Fruit fly (Drosophila melanogaster): ENCODE data around the gene CG31370.

The CG31370 gene

DNA sequence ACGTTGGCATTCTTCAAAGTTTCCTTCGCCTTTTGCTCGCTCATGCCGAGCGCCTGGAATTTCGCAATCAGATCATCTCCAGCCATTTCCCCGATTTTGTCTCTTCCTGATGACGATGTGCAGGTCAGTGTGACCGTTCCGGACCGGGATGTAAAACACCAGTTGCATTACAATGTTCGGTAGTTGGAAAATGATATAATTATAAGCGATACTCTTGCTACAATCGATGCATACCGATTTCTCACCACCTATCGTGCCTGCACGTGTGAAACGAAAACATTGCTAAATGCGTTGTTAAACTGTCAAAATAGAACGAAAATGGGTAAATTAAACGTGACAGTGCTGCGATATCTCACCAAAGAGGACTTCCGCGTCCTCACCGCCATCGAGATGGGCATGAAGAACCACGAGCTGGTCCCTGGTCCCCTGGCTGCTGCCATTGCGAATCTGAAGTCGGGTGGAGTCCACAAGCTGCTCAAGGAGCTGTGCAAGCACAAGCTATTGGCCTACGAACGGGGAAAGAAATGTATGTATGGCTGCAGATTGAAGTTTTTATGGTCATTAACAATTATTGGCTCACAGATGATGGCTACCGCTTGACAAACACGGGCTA lies 36.6 kb upstream of the CG31370 start, which contains the start of the genes GlnRS and RIOK2 (continued):
- no peak for TF ChIP-seq tll (GFP tag; optimal IDR thresholded peaks at IDR 0.05)
- no peak for TF ChIP-seq Six4 (GFP tag; optimal IDR thresholded peaks at IDR 0.05)
- TF ChIP-seq CG6791 (GFP tag; IDR thresholded peaks at IDR 0.05; ENCODE audit: partially characterized antibody), result peak; percentile 97
- peak; percentile 11 for TF ChIP-seq wek (GFP tag; optimal IDR thresholded peaks at IDR 0.05)
- peak; percentile 95 for TF ChIP-seq scrt (GFP tag; optimal IDR thresholded peaks at IDR 0.05)
- peak; percentile 97 for TF ChIP-seq amos (GFP tag; IDR thresholded peaks at IDR 0.05; ENCODE audit: partially characterized antibody)
- peak; percentile 10 for TF ChIP-seq Neu2 (GFP tag; optimal IDR thresholded peaks at IDR 0.05; ENCODE audit: borderline replicate concordance)
- TF ChIP-seq Hmx (GFP tag; optimal IDR thresholded peaks at IDR 0.05), result no peak
- peak; percentile 98 for TF ChIP-seq YL-1 (GFP tag; optimal IDR thresholded peaks at IDR 0.05)
- TF ChIP-seq Fer1 (GFP tag; optimal IDR thresholded peaks at IDR 0.05), result no peak
- TF ChIP-seq sens (GFP tag), result peak; percentile 71
- TF ChIP-seq gro (GFP tag; optimal IDR thresholded peaks at IDR 0.05), result peak; percentile 54
- peak; percentile 14 for TF ChIP-seq CG12299 (tag; optimal IDR thresholded peaks at IDR 0.05)
- no peak for TF ChIP-seq CG12219 (GFP tag; optimal IDR thresholded peaks at IDR 0.05)
- TF ChIP-seq inv (GFP tag; IDR thresholded peaks at IDR 0.05; ENCODE audit: partially characterized antibody), result peak; percentile 94
- TF ChIP-seq cas (GFP tag; IDR thresholded peaks at IDR 0.05), result 0 out of 2 replicates have a peak, but pooled peaks have one; percentile 13
- no peak for TF ChIP-seq PHDP (tag; optimal IDR thresholded peaks at IDR 0.05)
- TF ChIP-seq disco-r (GFP tag; optimal IDR thresholded peaks at IDR 0.05), result no peak

DNA sequence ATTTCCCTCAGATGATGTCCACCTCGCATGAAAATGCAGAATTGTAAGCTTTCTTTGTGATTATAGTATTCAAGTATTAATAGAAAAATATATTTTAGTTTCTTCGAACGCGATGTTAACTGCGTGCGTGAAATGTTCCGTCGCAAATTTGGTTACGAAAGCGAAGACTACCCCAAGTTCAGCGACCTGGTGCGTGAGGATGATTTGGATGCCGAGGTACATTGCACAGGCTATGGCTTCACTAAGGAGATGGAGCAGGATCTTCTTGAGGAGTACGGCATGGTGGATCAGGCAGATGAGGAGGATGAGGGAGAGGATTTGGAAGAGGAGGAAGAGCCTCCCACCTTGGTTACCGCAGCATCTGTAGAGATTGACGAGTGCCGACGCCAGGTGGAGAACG lies 35.5 kb upstream of the CG31370 start:
- TF ChIP-seq CG13624 (GFP tag; optimal IDR thresholded peaks at IDR 0.05), result no peak
- TF ChIP-seq Ets65A (GFP tag), result peak; percentile 92
- no peak for TF ChIP-seq org-1 (GFP tag; optimal IDR thresholded peaks at IDR 0.05)
- no peak for TF ChIP-seq Hey (tag; optimal IDR thresholded peaks at IDR 0.05)

DNA sequence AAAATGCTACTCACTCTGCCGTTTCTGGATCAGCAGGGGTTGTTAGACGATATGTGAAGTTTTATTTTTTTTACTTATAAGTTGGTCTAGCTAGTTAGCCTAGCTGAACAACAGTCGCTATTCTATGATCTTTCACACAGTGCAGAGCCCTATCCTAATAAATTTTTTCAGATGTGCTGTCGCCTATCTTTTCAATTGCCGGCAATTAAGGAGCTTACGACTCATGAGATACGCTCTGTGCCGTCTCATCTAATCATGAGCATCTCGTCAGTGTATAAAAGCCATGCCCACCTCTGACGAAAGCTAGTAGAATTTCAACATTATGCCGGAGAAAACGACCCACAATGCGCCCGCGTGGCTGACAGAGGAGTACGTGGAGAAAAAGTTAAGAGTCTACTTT lies 32.4 kb upstream of the CG31370 start, which contains the start of the genes CG11889 and CG11891:
Gene CG11889 (plus strand): TSS at position 301 of the 400 bp plus-strand sequence.
Gene CG11891 (plus strand): TSS at position 301 of the 400 bp plus-strand sequence.
- peak; percentile 12 for TF ChIP-seq Med (GFP tag)
- no peak for TF ChIP-seq mirr (GFP tag; optimal IDR thresholded peaks at IDR 0.05)

DNA sequence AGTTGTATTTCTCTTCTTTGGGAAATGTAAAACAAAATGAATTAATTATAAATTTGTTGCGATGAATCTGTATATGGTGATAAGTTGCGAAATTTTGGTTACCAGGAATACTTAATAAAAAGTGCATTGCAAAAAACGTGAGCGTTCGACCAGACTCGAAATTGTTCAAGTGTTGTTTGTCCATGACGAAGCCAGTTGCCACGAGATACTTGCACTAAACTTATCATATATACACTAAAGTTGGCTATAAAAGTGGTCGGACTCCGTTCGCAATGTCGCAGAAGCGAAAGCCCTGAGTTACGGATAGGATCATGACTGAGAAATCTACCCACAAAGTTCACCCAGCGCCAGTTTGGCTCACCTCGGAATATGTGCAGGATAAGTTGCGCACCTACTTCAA lies 28.7 kb upstream of the CG31370 start, which contains the start of gene CG11878:
Gene CG11878 (plus strand): TSS at position 301 of the 400 bp plus-strand sequence.
- TF ChIP-seq CG34422 (GFP tag; IDR thresholded peaks at IDR 0.05), result no peak
- no peak for TF ChIP-seq ewg (GFP tag; optimal IDR thresholded peaks at IDR 0.05)
- no peak for TF ChIP-seq Kr (GFP tag; optimal IDR thresholded peaks at IDR 0.05)
- no peak for TF ChIP-seq kah (GFP tag; optimal IDR thresholded peaks at IDR 0.05)
- TF ChIP-seq dpn (GFP tag; optimal IDR thresholded peaks at IDR 0.05), result no peak
- TF ChIP-seq CG32767 (GFP tag; IDR thresholded peaks at IDR 0.05), result no peak
- TF ChIP-seq ttk (GFP tag; IDR thresholded peaks at IDR 0.05), result no peak
- no peak for TF ChIP-seq MTF-1 (GFP tag; optimal IDR thresholded peaks at IDR 0.05; ENCODE audit: borderline replicate concordance)
- no peak for TF ChIP-seq CG11695 (GFP tag; IDR thresholded peaks at IDR 0.05)
- no peak for TF ChIP-seq CG17186 (GFP tag; optimal IDR thresholded peaks at IDR 0.05)
- TF ChIP-seq Sin3A (optimal IDR thresholded peaks at IDR 0.05), result no peak
- TF ChIP-seq CG7745 (tag; optimal IDR thresholded peaks at IDR 0.05), result no peak
- no peak for TF ChIP-seq CG18476 (GFP tag; optimal IDR thresholded peaks at IDR 0.05)
- no peak for TF ChIP-seq Dll (GFP tag; IDR thresholded peaks at IDR 0.05; ENCODE audit: partially characterized antibody)

Measured in whole organism, embryonic.